Worm (Caenorhabditis elegans) whole organism, L4 larva: ENCODE data around the gene kin-5.

ENCODE experiments used
- R02D3.7 ChIP-seq: fragments of 150-350 bp; sonication (generic microtip); optimal IDR thresholded peaks from 3 replicates; lab custom pipeline; 2014; ENCODE audit warnings: missing biosample characterization, missing genetic modification characterization
- Y75B8A.6 ChIP-seq: fragments of 200-800 bp; sonication (Bioruptor generic); IDR thresholded peaks from 2 replicates; pipeline ENCODE4 v1.3.6; 2022; ENCODE audit warnings: missing genetic modification reagents, missing genetic modification characterization, missing compliant biosample characterization
- ama-1 ChIP-seq: fragments of 150-350 bp; optimal IDR thresholded peaks from 2 replicates; lab custom pipeline; 2014; ENCODE audit warnings: inconsistent platforms, mixed read lengths
- ceh-20 ChIP-seq: fragments of 200-800 bp; sonication (Bioruptor generic); IDR thresholded peaks from 2 replicates; pipeline ENCODE4 v1.3.6; 2022; ENCODE audit warnings: missing genetic modification reagents, missing genetic modification characterization, missing compliant biosample characterization
- ces-1 ChIP-seq: fragments of 150-350 bp; sonication (generic microtip); optimal IDR thresholded peaks from 4 replicates; lab custom pipeline; 2014; ENCODE audit warnings: missing biosample characterization, missing genetic modification reagents, missing genetic modification characterization
- lin-29 ChIP-seq: fragments of 200-800 bp; sonication (Bioruptor generic); IDR thresholded peaks from 2 replicates; pipeline ENCODE4 v1.3.6; 2022; ENCODE audit warnings: missing genetic modification reagents, missing genetic modification characterization, missing compliant biosample characterization
- nhr-10 ChIP-seq: fragments of 150-350 bp; optimal IDR thresholded peaks from 2 replicates; lab custom pipeline; 2014; ENCODE audit warnings: missing biosample characterization, missing genetic modification characterization
- nhr-77 ChIP-seq: fragments of 150-350 bp; optimal IDR thresholded peaks from 2 replicates; lab custom pipeline; 2014; ENCODE audit warnings: missing biosample characterization, missing genetic modification characterization
- skn-1 ChIP-seq: fragments of 150-350 bp; optimal IDR thresholded peaks from 2 replicates; lab custom pipeline; 2014; ENCODE audit warnings: missing biosample characterization, missing genetic modification characterization
- snpc-4 ChIP-seq: fragments of 150-350 bp; optimal IDR thresholded peaks from 2 replicates; lab custom pipeline; 2014; ENCODE audit warnings: missing biosample characterization, missing genetic modification characterization
- unc-130 ChIP-seq: sonication (generic microtip); optimal IDR thresholded peaks from 2 replicates; lab custom pipeline; 2016; ENCODE audit warnings: missing genetic modification reagents, missing genetic modification characterization, missing compliant biosample characterization
- unc-39 ChIP-seq: sonication (generic microtip); optimal IDR thresholded peaks from 2 replicates; lab custom pipeline; 2017; ENCODE audit warnings: missing biosample characterization, missing genetic modification characterization
- vab-7 ChIP-seq: fragments of 200-800 bp; sonication (Bioruptor generic); IDR thresholded peaks from 2 replicates; pipeline ENCODE4 v1.3.6; 2022; ENCODE audit warnings: missing genetic modification reagents, missing genetic modification characterization, missing compliant biosample characterization
- zag-1 ChIP-seq: fragments of 150-350 bp; optimal IDR thresholded peaks from 2 replicates; lab custom pipeline; 2014; ENCODE audit warnings: missing biosample characterization, missing genetic modification characterization

DNA sequence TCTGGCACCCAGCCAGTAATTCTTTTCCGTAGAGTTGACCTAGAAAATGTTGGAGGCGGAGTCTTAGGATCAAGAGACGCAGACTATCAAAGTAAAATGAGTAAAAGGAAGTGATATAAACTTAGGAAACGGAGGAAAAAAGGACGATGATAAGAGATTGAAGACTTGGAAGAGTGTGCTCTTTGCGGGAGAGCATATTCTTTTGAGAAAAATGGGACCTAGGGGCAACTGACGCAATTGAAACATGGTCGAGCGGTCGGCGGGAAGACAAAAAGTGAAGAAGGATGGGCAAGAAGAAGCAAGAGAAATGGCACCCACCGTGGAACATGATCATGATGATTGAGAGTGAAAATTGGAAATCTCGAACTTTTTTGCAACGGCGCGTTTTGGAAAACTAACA lies 20.9 kb downstream of the kin-5 start:
- TF ChIP-seq skn-1 = no peak
- no peak for TF ChIP-seq unc-130 (GFP tag; lab: Kevin White, UChicago)
- TF ChIP-seq nhr-77 (tag; lab: Kevin White, UChicago) = no peak
- no peak for TF ChIP-seq lin-29 (GFP tag; lab: Robert Waterston, UW)
- TF ChIP-seq ceh-20 (GFP tag; lab: Robert Waterston, UW) = no peak
- TF ChIP-seq zag-1 (tag; lab: Kevin White, UChicago) = no peak
- no peak for TF ChIP-seq Y75B8A.6 (GFP tag; lab: Robert Waterston, UW)
- no peak for TF ChIP-seq snpc-4
- TF ChIP-seq vab-7 = no peak
- TF ChIP-seq R02D3.7 (tag; lab: Kevin White, UChicago) = no peak
- no peak for TF ChIP-seq unc-39
- TF ChIP-seq ama-1 (lab: Kevin White, UChicago) = no peak
- no peak for TF ChIP-seq ces-1 (GFP tag; lab: Kevin White, UChicago)
- TF ChIP-seq nhr-10 = no peak
